Worm (Caenorhabditis elegans) whole organism, late embryonic: ENCODE data around the gene npp-3.

Source experiments
- C38D4.7 ChIP-seq: fragments of 200-800 bp; sonication (Bioruptor generic); optimal IDR thresholded peaks from 2 replicates; lab custom pipeline; 2018; ENCODE audit warnings: mild to moderate bottlenecking, missing genetic modification characterization, moderate library complexity, missing compliant biosample characterization
- Y22D7AL.16 ChIP-seq: sonication (generic microtip); optimal IDR thresholded peaks from 2 replicates; lab custom pipeline; 2016; ENCODE audit warnings: missing genetic modification characterization, missing compliant biosample characterization
- ama-1 ChIP-seq: fragments of 150-350 bp; optimal IDR thresholded peaks from 2 replicates; lab custom pipeline; 2014
- ceh-19 ChIP-seq: fragments of 200-800 bp; sonication (Bioruptor generic); optimal IDR thresholded peaks from 2 replicates; lab custom pipeline; 2018; ENCODE audit warnings: mild to moderate bottlenecking, missing genetic modification characterization, missing compliant biosample characterization
- ceh-30 ChIP-seq: fragments of 150-350 bp; optimal IDR thresholded peaks from 2 replicates; lab custom pipeline; 2014; ENCODE audit warnings: missing biosample characterization, missing genetic modification characterization
- ceh-34 ChIP-seq: sonication (generic microtip); optimal IDR thresholded peaks from 2 replicates; lab custom pipeline; 2016; ENCODE audit warnings: mild to moderate bottlenecking, missing genetic modification characterization, missing compliant biosample characterization
- ceh-48 ChIP-seq: sonication (generic microtip); optimal IDR thresholded peaks from 2 replicates; lab custom pipeline; 2016; ENCODE audit warnings: missing genetic modification characterization, inconsistent platforms, missing compliant biosample characterization
- che-1 ChIP-seq: sonication (generic microtip); optimal IDR thresholded peaks from 2 replicates; lab custom pipeline; 2016; ENCODE audit warnings: mild to moderate bottlenecking, missing genetic modification characterization, missing compliant biosample characterization
- dmd-4 ChIP-seq: sonication (generic microtip); optimal IDR thresholded peaks from 2 replicates; lab custom pipeline; 2016; ENCODE audit warnings: borderline replicate concordance, missing genetic modification characterization, missing compliant biosample characterization
- dve-1 ChIP-seq: sonication (generic microtip); optimal IDR thresholded peaks from 2 replicates; lab custom pipeline; 2017; ENCODE audit warnings: antibody characterized with exemption, mild to moderate bottlenecking, missing genetic modification characterization, missing compliant biosample characterization
- eyg-1 ChIP-seq: sonication (generic microtip); optimal IDR thresholded peaks from 2 replicates; lab custom pipeline; 2016; ENCODE audit warnings: missing genotype, missing genetic modification characterization, missing compliant biosample characterization
- fax-1 ChIP-seq: sonication (generic microtip); optimal IDR thresholded peaks from 2 replicates; lab custom pipeline; 2016; ENCODE audit warnings: missing genotype, missing genetic modification characterization, missing compliant biosample characterization
- fkh-6 ChIP-seq: sonication (generic microtip); optimal IDR thresholded peaks from 2 replicates; lab custom pipeline; 2016; ENCODE audit warnings: missing genetic modification characterization, missing compliant biosample characterization
- gmeb-2 ChIP-seq: sonication (generic microtip); optimal IDR thresholded peaks from 2 replicates; lab custom pipeline; 2016; ENCODE audit warnings: missing genetic modification characterization, inconsistent platforms, missing compliant biosample characterization
- hlh-30 ChIP-seq: sonication (generic microtip); optimal IDR thresholded peaks from 2 replicates; lab custom pipeline; 2017; ENCODE audit warnings: antibody characterized with exemption, missing genetic modification characterization, missing compliant biosample characterization; ENCODE audit not compliant: insufficient read depth
- hlh-8 ChIP-seq: sonication (generic microtip); optimal IDR thresholded peaks from 2 replicates; lab custom pipeline; 2016; ENCODE audit warnings: missing genotype, missing genetic modification characterization, missing compliant biosample characterization
- lin-11 ChIP-seq: fragments of 200-800 bp; sonication (Bioruptor generic); optimal IDR thresholded peaks from 2 replicates; lab custom pipeline; 2018; ENCODE audit warnings: mild to moderate bottlenecking, missing genetic modification characterization, missing compliant biosample characterization
- madf-2 ChIP-seq: sonication (generic microtip); optimal IDR thresholded peaks from 2 replicates; lab custom pipeline; 2017; ENCODE audit warnings: missing genetic modification characterization, missing compliant biosample characterization
- nhr-11 ChIP-seq: fragments of 150-350 bp; optimal IDR thresholded peaks from 2 replicates; lab custom pipeline; 2014; ENCODE audit warnings: missing biosample characterization, missing genetic modification characterization
- nhr-232 ChIP-seq: sonication (generic microtip); optimal IDR thresholded peaks from 2 replicates; lab custom pipeline; 2016; ENCODE audit warnings: missing genetic modification characterization, missing compliant biosample characterization
- npax-4 ChIP-seq: sonication (generic microtip); optimal IDR thresholded peaks from 2 replicates; lab custom pipeline; 2016; ENCODE audit warnings: missing genetic modification characterization, missing compliant biosample characterization
- pag-3 ChIP-seq: sonication (generic microtip); optimal IDR thresholded peaks from 2 replicates; lab custom pipeline; 2016; ENCODE audit warnings: missing compliant biosample characterization, missing genetic modification characterization, borderline replicate concordance
- pax-1 ChIP-seq: fragments of 150-350 bp; optimal IDR thresholded peaks from 2 replicates; lab custom pipeline; 2014; ENCODE audit warnings: missing biosample characterization, missing genetic modification characterization
- sdc-2 ChIP-seq: sonication (generic microtip); optimal IDR thresholded peaks from 2 replicates; lab custom pipeline; 2016; ENCODE audit warnings: missing genotype, missing genetic modification characterization, missing compliant biosample characterization
- tbx-2 ChIP-seq: sonication (generic microtip); optimal IDR thresholded peaks from 2 replicates; lab custom pipeline; 2016; ENCODE audit warnings: missing genetic modification characterization, missing compliant biosample characterization
- tbx-7 ChIP-seq: sonication (generic microtip); optimal IDR thresholded peaks from 2 replicates; lab custom pipeline; 2016; ENCODE audit warnings: missing genotype, missing genetic modification characterization, missing compliant biosample characterization
- unc-42 ChIP-seq: sonication (generic microtip); optimal IDR thresholded peaks from 2 replicates; lab custom pipeline; 2016; ENCODE audit warnings: missing genotype, missing genetic modification characterization, missing compliant biosample characterization
- ztf-16 ChIP-seq: sonication (generic microtip); optimal IDR thresholded peaks from 2 replicates; lab custom pipeline; 2017; ENCODE audit warnings: missing genetic modification characterization, missing compliant biosample characterization

Gene npp-3

ce11 chrII:11923620-11924298, 49.2 kb upstream of the npp-3 start:
- TF ChIP-seq sdc-2 (tag; lab: Kevin White, UChicago) (no peak), hlh-30 (tag; lab: Kevin White, UChicago) (peak; percentile 47), dve-1 (tag; lab: Kevin White, UChicago) (peak; percentile 29)

ce11 chrII:11922757-11923538, 48.4 kb upstream of the npp-3 start:
- no peak for TF ChIP-seq npax-4
- peak; percentile 1 for TF ChIP-seq ceh-34 (tag; lab: Kevin White, UChicago)
- no peak for TF ChIP-seq C38D4.7 (GFP tag; lab: Kevin White, UChicago)
- TF ChIP-seq dve-1 (tag; lab: Kevin White, UChicago), result peak; percentile 14

- TF ChIP-seq ceh-30 (tag; lab: Kevin White, UChicago), result no peak
- TF ChIP-seq ceh-19, result no peak
- TF ChIP-seq C38D4.7 (GFP tag; lab: Kevin White, UChicago), result no peak
- TF ChIP-seq nhr-11 (tag; lab: Kevin White, UChicago), result no peak
- no peak for TF ChIP-seq tbx-2 (tag; lab: Kevin White, UChicago)
- TF ChIP-seq pag-3 (tag; lab: Kevin White, UChicago), result no peak
- no peak for TF ChIP-seq che-1 (tag; lab: Kevin White, UChicago)
- TF ChIP-seq npax-4, result no peak
- TF ChIP-seq pax-1 (tag; lab: Kevin White, UChicago), result no peak
- TF ChIP-seq dmd-4 (tag; lab: Kevin White, UChicago), result no peak
- TF ChIP-seq madf-2 (tag; lab: Kevin White, UChicago), result no peak
- no peak for TF ChIP-seq tbx-7
- no peak for TF ChIP-seq ceh-48
- TF ChIP-seq ceh-34 (tag; lab: Kevin White, UChicago), result no peak
- TF ChIP-seq fkh-6 (tag; lab: Kevin White, UChicago), result no peak
- TF ChIP-seq eyg-1 (tag; lab: Kevin White, UChicago), result no peak
- TF ChIP-seq gmeb-2 (tag; lab: Kevin White, UChicago), result no peak
- TF ChIP-seq sdc-2 (tag; lab: Kevin White, UChicago), result no peak
- no peak for TF ChIP-seq fax-1 (tag; lab: Kevin White, UChicago)
- TF ChIP-seq Y22D7AL.16 (tag; lab: Kevin White, UChicago), result no peak
- TF ChIP-seq, all 69 proteins: peak for 0
Observed at ce11 chrII:11917530-11917952, 43.0 kb upstream of the npp-3 start.

- TF ChIP-seq ceh-30 (tag; lab: Kevin White, UChicago) (no peak), lin-11 (tag; lab: Kevin White, UChicago) (no peak), unc-42 (tag; lab: Kevin White, UChicago) (no peak)
Observed at ce11 chrII:11916945-11917344, 42.4 kb upstream of the npp-3 start.

- no peak for TF ChIP-seq dmd-4 (tag; lab: Kevin White, UChicago)
- no peak for TF ChIP-seq nhr-11 (tag; lab: Kevin White, UChicago)
- TF ChIP-seq Y22D7AL.16 (tag; lab: Kevin White, UChicago), result no peak
- TF ChIP-seq ama-1, result no peak
- no peak for TF ChIP-seq ztf-16
- TF ChIP-seq ceh-34 (tag; lab: Kevin White, UChicago), result no peak
- no peak for TF ChIP-seq hlh-30 (tag; lab: Kevin White, UChicago)
- no peak for TF ChIP-seq nhr-232
- no peak for TF ChIP-seq hlh-8
- TF ChIP-seq gmeb-2 (tag; lab: Kevin White, UChicago), result no peak
Observed at ce11 chrII:11916555-11916941, 42.0 kb upstream of the npp-3 start.
